Fruit fly (Drosophila melanogaster): ENCODE measurements around the gene CG11698.

CG11698 gene

DNA sequence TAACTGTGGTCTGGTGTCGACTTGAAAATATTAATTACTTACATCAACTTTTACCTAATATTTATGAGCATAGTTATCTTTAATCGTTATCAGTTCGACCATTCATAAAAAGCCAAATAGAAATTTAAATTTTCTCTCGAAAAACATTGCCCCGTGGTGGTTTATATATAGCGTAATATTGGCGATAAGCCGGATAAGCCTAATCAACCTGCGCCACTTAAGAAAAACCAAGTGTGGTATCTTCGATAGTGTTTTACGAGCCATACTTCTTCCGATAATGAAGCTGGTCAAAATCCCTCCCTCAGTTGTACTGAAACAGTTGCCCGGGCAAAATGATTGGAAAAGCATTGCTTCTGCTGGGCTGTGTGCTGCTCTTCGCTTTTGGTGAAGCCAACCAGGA, 20.0 kb upstream of the CG11698 start, which contains the start of gene CG31463:
Gene CG31463 (plus strand): TSS at position 302 of the 400 bp plus-strand sequence.
- TF ChIP-seq CTCF (optimal IDR thresholded peaks at IDR 0.05) (no peak), CG8478 (optimal IDR thresholded peaks at IDR 0.05) (no peak)

DNA sequence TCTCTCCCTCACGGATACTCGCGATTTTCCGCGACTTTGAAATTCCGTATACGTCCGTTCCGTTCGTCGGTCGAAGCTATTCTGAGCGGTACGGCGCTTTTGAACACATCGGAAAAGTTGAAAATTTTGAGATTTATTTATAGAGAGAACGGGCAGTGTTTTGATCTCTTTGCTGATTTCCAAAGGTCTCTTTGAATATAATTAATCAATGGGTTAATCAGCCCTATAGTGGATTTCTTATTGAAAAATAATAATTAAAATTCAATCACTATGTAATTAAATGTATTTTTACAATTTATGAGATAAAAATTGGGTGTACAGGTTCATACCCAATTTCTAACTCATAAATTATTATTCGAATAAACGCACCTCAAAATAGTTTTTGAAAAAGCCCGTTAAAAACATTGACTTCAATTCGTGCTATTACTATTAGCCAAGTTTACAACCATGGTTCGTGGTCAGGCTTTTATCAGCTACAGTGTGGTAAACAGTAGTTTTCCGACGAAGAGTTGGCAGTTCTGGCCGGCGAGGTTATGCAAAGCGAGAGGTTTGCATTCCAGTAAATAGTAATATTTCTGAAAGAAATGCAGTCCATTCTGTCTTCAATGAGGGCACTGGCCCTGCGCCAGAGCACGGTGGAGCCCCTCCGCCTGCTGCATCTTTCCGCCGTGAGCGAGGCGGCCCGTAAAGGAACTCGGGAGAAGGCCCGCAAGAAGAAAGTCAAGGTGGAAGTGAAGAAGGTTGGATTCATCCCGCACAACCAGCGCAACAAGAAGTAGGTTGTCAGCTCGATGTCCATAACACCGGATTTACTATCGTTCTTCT, 10.8 kb upstream of the CG11698 start, which contains the start of the genes CG9626 and mRpL1:
Gene CG9626 (minus strand): TSS at position 51 of the 825 bp plus-strand sequence.
Gene mRpL1 (plus strand): TSS at position 513 of the 825 bp plus-strand sequence.
- no peak for TF ChIP-seq CG8478 (optimal IDR thresholded peaks at IDR 0.05)
- peak; percentile 70 to 78 for TF ChIP-seq CTCF (optimal IDR thresholded peaks at IDR 0.05)

DNA sequence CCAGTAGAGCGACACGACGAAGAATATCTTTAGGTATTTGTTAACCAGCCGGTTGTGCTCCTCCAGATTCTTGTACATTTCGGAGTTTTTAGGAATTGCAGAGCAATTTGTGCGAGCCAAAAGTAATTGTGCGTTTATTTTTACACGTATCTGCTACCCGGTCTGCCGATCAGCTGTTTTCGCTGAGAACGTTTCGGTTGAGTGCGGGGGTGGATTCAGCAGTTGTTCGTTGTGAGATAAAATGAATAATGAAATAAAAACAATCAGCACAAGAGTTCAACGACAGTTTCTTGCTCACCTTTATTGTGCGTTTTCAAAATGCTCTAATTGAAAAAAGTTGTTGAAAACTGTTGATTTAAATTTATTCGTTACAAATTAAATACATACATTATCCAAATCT, 8.1 kb upstream of the CG11698 start, which contains the start of gene nac:
Gene nac (minus strand): TSS at position 176 of the 400 bp plus-strand sequence.
- TF ChIP-seq CTCF (optimal IDR thresholded peaks at IDR 0.05) (no peak), CG8478 (optimal IDR thresholded peaks at IDR 0.05) (no peak)

DNA sequence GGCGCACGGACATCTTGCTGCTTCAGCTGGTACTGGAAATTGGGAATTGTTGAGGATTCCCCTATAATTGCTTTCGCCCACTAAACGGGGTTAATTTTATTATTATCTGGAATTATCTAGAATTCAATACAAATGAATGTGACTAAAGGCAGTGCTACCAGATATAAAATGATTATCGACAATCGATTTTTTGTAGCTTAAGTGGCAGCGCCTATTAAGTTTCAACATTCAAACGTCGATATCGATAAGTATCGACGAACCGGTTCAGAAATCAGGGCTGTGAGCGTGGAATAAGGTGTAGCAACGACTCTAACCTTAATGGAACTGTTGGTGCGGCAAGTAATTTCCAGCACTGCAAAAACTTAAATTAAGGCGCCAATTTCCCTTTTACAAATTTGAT, 6.9 kb upstream of the CG11698 start, which contains the start of gene Sgt1:
Gene Sgt1 (minus strand): TSS at position 165 of the 400 bp plus-strand sequence.
- TF ChIP-seq CG8478 (optimal IDR thresholded peaks at IDR 0.05) (no peak), CTCF (optimal IDR thresholded peaks at IDR 0.05) (peak; percentile 34 to 63)

DNA sequence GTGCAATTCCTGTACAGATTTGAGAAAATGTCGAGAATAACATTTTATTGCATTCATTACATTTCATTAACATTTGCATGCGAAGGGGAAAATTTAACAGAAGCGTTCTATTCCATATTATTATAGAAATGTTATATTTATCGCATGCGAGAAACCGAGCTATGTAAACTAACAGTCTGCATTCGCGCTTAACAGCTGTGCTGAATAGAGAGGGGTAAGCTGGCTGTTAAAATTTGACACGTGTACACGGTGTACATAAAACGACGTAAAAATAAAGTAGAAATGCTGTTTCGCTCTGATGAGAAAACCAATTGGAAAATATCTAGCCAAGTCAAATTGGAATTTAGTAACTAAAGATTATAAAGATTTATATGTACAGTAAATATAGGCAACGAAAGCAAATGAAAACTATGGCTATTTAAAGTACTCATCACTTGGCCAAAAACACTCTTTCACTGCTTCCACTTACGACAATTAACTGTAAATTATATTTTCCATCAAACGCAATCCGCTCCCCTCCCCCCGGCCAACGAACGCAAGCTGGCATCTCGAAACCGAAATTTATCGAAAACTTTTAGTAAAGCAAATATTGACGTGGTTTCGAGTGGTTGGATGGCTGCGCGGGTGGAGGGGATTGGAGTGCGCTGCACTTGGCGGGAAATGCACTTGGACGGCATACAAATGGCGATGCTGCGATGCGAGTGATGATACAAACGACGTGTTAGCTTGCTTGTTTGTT, 5.6 kb upstream of the CG11698 start:
- TF ChIP-seq CTCF (optimal IDR thresholded peaks at IDR 0.05) (peak; percentile 20 to 50), CG8478 (optimal IDR thresholded peaks at IDR 0.05) (no peak)

DNA sequence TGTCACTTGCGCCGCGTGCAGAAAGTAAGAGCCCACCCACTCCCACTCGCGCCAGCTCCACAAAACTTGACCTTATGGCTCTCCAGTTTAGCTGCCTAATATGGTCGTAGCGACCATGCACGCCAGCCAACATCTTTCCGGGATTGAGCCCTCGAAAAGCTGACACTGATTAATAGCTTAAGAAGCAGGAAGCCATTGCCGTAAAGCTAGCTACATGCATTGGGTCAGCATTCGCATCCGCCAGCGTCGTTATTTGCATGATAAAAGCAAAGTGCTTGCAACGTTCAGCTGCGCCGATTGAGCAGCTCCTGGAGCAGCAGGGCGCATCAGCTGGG, 5.1 kb upstream of the CG11698 start:
- TF ChIP-seq CG8478 (optimal IDR thresholded peaks at IDR 0.05), result no peak
- no peak for TF ChIP-seq CTCF (optimal IDR thresholded peaks at IDR 0.05)

DNA sequence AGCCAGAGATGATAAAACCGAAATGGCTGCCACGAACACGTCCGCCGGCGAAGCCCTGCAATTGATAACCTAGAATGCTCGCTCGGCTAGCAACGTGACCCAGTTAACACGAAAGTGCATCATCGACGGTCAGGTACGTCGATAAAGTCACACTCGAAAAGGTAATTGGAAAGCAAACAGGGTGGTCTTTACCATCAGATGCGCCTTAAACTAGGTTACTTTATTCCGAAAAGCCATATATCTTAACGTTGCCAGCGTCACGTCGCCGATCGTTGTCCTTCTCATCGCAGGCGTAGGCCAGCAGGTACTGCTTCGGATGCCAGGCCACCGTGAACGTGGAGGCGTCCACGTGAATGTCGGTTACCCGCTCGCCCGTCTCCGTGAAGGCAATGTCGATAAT, 4.7 kb upstream of the CG11698 start:
- TF ChIP-seq CG8478 (optimal IDR thresholded peaks at IDR 0.05) (no peak), CTCF (optimal IDR thresholded peaks at IDR 0.05) (no peak)

DNA sequence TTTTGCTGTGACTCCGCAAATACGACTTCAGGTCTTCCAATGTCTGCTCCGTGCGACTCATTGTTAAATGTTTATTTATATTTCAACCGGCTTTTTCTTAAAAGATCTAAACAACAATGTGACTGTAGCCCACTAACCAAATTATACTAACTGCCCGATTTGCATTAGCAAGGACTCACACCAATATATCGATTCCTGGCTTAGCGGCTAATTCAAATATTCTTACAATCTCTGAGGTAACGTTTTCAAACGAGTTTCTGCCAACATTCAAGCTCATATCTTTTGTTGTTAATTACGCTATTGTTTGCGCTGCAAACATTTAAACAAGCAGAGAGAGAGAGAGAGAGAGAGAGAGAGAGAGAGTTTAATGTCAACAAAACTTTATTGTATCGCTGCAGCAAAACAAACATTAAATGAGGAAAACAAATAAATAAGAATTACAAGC, 3.5 kb upstream of the CG11698 start, which contains the start of gene tex:
Gene tex (minus strand): TSS at position 131 of the 445 bp plus-strand sequence.
- TF ChIP-seq CG8478 (optimal IDR thresholded peaks at IDR 0.05) (no peak), CTCF (optimal IDR thresholded peaks at IDR 0.05) (no peak)

DNA sequence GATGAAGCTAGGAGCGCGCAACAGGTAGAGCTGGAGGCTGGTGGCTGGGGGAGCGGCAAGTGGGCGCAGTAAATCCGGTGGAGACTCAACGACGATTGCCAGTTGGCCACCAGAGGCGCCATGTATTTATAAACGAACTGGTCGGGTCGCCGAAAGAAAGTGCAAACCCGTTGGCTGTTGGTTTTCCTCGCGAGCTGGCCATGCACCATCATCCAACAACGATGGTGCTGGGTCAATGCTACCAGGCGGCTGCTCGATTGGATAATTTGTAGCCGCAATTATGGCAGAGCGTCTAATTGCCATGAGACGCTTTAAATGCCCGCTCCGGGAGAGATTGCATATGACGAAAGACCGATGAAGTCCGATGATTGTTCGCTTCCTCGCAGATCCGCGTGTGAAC, 1.3 kb upstream of the CG11698 start, which contains the start of gene CG11693:
Gene CG11693 (minus strand): TSS at position 101 of the 400 bp plus-strand sequence.
- TF ChIP-seq CTCF (optimal IDR thresholded peaks at IDR 0.05), result no peak
- TF ChIP-seq CG8478 (optimal IDR thresholded peaks at IDR 0.05), result no peak

DNA sequence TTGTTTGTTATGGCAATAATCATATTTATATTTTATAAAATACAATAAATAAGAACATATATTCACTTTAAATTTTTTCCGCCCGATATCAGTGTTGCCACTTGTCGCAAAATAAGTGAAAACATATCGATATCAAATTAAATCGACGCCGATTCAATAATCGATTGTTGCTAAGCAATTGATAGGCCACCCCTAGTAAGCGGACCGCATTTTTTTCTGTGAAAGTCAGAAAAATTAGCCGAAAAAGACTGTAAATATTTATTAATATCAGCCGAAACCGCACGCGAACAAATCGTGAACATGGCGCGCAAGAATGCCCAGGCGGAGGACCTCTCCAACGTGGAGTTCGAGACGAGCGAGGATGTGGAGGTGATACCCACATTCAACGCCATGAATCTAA, 1.1 kb downstream of the CG11698 start, which contains the start of gene CG7483:
Gene CG7483 (plus strand): TSS at position 171 of the 400 bp plus-strand sequence.
- no peak for TF ChIP-seq CG8478 (optimal IDR thresholded peaks at IDR 0.05)
- TF ChIP-seq CTCF (optimal IDR thresholded peaks at IDR 0.05), result no peak

DNA sequence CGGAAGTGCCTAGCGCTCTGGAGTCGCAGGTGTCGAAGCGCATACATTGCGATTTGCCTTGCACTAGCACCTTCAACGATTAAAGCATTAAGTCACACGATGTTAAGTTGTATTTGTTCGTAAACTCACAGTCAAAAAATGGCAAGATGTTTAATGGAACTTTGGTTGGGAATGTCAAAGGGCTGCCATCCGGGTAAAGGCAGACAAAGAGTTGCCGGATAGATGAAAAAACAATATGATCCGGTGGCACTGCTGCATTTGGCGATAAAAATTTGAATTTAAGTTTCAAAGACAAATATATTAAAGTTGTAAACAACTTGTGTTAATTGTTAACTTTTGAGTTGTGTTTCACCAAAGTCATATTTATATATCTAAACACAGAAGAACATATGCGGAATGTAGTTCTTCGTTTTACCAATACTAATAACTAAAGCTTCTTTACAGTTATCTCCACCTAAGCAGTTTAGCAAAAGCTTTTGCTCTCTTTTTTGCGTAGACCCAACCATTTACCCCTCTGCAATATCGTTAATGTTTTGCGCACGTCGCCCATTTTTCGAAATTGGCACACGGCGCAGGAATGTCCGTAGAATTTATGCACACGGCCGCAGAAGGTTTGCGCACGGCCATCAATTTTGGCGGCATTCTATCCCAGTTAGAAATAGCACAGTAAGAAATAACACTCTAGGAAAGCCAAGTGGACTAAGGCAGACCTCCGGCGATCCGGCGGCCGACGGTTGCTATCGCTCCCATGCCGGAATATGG, 4.5 kb downstream of the CG11698 start, which contains the start of gene Coq2:
Gene Coq2 (minus strand): TSS at position 200 of the 762 bp plus-strand sequence.
- no peak for TF ChIP-seq CG8478 (optimal IDR thresholded peaks at IDR 0.05)
- TF ChIP-seq CTCF (optimal IDR thresholded peaks at IDR 0.05), result peak; percentile 48 to 60

DNA sequence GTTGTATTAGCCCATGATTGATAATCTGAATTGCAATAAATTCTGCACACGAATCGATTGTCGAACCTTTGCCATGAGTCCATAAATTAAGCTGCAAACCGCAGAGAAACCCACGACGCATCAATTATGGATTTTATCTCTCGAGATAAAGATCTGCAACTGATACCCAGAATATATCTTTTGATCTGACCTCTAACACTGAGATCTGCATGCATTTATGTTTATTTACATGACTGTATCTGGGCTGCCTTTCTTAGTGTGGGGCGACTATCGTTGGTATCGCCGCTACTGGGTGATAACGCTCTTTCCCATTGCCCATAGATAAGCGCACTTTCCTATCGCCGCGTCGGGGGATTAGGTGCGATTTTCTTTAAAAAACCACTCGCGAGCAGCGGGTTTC, 5.2 kb downstream of the CG11698 start, which contains the start of gene Ctr1B:
Gene Ctr1B (plus strand): TSS at position 398 of the 400 bp plus-strand sequence.
- no peak for TF ChIP-seq CTCF (optimal IDR thresholded peaks at IDR 0.05)
- no peak for TF ChIP-seq CG8478 (optimal IDR thresholded peaks at IDR 0.05)

DNA sequence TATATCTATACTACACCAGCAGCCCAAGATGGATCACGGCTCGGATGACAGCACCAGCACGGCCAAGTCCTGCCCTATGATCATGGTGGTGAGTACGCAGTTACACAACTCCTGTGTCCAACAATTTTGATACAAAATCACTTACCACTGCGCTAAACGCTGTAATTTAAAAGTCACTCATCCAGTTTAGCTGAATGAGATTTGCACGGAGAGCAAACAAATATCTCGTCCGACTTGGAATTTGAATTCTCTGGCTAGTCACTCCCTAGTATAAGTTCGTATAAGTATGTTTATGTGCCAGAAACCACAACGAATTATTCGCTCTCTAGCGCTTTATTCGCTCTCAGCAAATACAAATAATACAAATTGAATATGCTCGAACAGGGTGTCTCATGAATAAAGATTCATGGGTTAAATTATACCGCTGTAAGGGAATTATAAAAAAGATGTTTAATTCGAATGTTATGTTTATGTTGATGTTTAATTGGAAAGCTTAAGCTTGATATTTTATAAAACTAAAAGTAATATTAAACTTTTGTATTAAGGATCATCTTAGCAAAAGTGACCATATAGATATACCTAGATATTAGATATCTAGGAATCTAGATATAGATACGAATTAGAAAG, 5.8 kb downstream of the CG11698 start:
- TF ChIP-seq CG8478 (optimal IDR thresholded peaks at IDR 0.05), result no peak

DNA sequence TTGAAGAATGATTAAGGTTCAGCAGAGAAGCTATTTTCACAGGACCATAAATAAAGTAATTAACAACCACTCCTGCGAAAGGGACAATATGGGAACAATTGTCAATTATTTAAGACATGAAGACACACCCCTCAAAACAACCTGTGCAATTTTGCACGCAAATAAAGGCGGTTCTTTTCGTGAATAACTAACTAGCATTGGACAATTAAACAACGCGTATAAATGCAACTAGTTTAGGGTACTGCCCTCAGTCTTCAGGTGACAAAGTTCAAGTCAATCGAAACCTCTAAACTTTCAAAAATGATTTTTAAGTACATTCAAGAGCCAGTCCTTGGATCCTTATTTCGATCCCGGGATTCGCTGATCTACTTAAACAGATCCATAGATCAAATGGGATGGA, 9.5 kb downstream of the CG11698 start, which contains the start of gene Or85a:
Gene Or85a (plus strand): TSS at position 301 of the 400 bp plus-strand sequence.
- TF ChIP-seq CG8478 (optimal IDR thresholded peaks at IDR 0.05) (no peak), CTCF (optimal IDR thresholded peaks at IDR 0.05) (no peak)
